Fruit fly (Drosophila melanogaster) whole organism, embryonic: ENCODE measurements around the gene CG46434.
A peak's percentile ranks its signal among the peaks of the same experiment; 100 is the strongest.

Experiments
- Aef1 ChIP-seq: fragments of 200-800 bp; sonication (Bioruptor generic); IDR thresholded peaks from 3 replicates; pipeline ENCODE4 v1.3.6; 2022; ENCODE audit warnings: missing biosample characterization, missing genetic modification characterization
- Bdp1 ChIP-seq: fragments of 200-800 bp; sonication (Bioruptor generic); optimal IDR thresholded peaks from 3 replicates; lab custom pipeline; 2016; ENCODE audit warnings: missing biosample characterization, missing genetic modification characterization
- CG10267 ChIP-seq: fragments of 200-800 bp; sonication (Bioruptor generic); optimal IDR thresholded peaks from 2 replicates; lab custom pipeline; 2018; ENCODE audit warnings: missing biosample characterization, mild to moderate bottlenecking, missing genetic modification characterization, moderate library complexity
- CG10543 ChIP-seq: fragments of 200-800 bp; sonication (Bioruptor generic); optimal IDR thresholded peaks from 3 replicates; lab custom pipeline; 2017; ENCODE audit warnings: missing biosample characterization, mild to moderate bottlenecking, missing genetic modification characterization, moderate library complexity
- CG11504 ChIP-seq: fragments of 200-800 bp; sonication (Bioruptor generic); optimal IDR thresholded peaks from 3 replicates; lab custom pipeline; 2019; ENCODE audit warnings: missing biosample characterization, mild to moderate bottlenecking, missing genetic modification characterization, moderate library complexity
- CG12219 ChIP-seq: fragments of 200-800 bp; sonication (Bioruptor generic); optimal IDR thresholded peaks from 3 replicates; lab custom pipeline; 2018; ENCODE audit warnings: missing biosample characterization, mild to moderate bottlenecking, missing genetic modification characterization
- CG12744 ChIP-seq: fragments of 200-800 bp; sonication (Bioruptor generic); optimal IDR thresholded peaks from 2 replicates; lab custom pipeline; 2016; ENCODE audit warnings: missing biosample characterization, missing genetic modification characterization
- CG12942 ChIP-seq: fragments of 200-800 bp; sonication (Bioruptor generic); optimal IDR thresholded peaks from 3 replicates; lab custom pipeline; 2016; ENCODE audit warnings: missing biosample characterization, missing genetic modification characterization
- CG14014 ChIP-seq: fragments of 200-800 bp; sonication (Bioruptor generic); IDR thresholded peaks from 2 replicates; pipeline ENCODE4 v1.3.6; 2022; ENCODE audit warnings: missing biosample characterization, missing genetic modification characterization
- CG14965 ChIP-seq: fragments of 200-800 bp; sonication (Bioruptor generic); optimal IDR thresholded peaks from 2 replicates; lab custom pipeline; 2016; ENCODE audit warnings: missing biosample characterization, missing genetic modification characterization, borderline replicate concordance
- CG1529 ChIP-seq: fragments of 200-800 bp; sonication (Bioruptor generic); optimal IDR thresholded peaks from 3 replicates; lab custom pipeline; 2018; ENCODE audit warnings: missing biosample characterization, missing genetic modification characterization
- CG15696 ChIP-seq: fragments of 200-800 bp; sonication (Bioruptor generic); optimal IDR thresholded peaks from 2 replicates; lab custom pipeline; 2019; ENCODE audit warnings: missing biosample characterization, mild to moderate bottlenecking, missing genetic modification characterization, moderate library complexity
- CG16813 ChIP-seq: fragments of 200-800 bp; sonication (Bioruptor generic); IDR thresholded peaks from 3 replicates; pipeline ENCODE4 v1.3.6; 2022; ENCODE audit warnings: missing biosample characterization, missing genetic modification characterization; ENCODE audit not compliant: partially characterized antibody
- CG17186 ChIP-seq: fragments of 200-800 bp; sonication (Bioruptor generic); optimal IDR thresholded peaks from 3 replicates; lab custom pipeline; 2017; ENCODE audit warnings: missing biosample characterization, missing genetic modification reagents, missing genetic modification characterization
- CG3838 ChIP-seq: fragments of 200-800 bp; sonication (Bioruptor generic); optimal IDR thresholded peaks from 3 replicates; lab custom pipeline; 2016; ENCODE audit warnings: missing biosample characterization, missing genetic modification characterization
- CG4282 ChIP-seq: fragments of 200-800 bp; sonication (Bioruptor generic); optimal IDR thresholded peaks from 2 replicates; lab custom pipeline; 2016; ENCODE audit warnings: missing biosample characterization, missing genetic modification characterization
- CG7556 ChIP-seq: fragments of 200-800 bp; sonication (Bioruptor generic); optimal IDR thresholded peaks from 2 replicates; lab custom pipeline; 2017; ENCODE audit warnings: missing biosample characterization, mild to moderate bottlenecking, missing genetic modification characterization
- CG9797 ChIP-seq: fragments of 200-800 bp; sonication (Bioruptor generic); optimal IDR thresholded peaks from 3 replicates; lab custom pipeline; 2018; ENCODE audit warnings: missing biosample characterization, mild to moderate bottlenecking, missing genetic modification characterization
- D19A ChIP-seq: fragments of 200-800 bp; optimal IDR thresholded peaks from 3 replicates; lab custom pipeline; 2019; ENCODE audit warnings: missing biosample characterization, mild to moderate bottlenecking, missing genetic modification characterization, moderate library complexity
- Eip74EF ChIP-seq, 2 experiments: fragments of 200-800 bp in 1 of 2; fragments of >200 bp in 1 of 2; sonication (Bioruptor generic) in 1 of 2; optimal IDR thresholded peaks; 2 replicates each; lab custom pipeline; 2017 to 2019; ENCODE audit warnings: missing biosample characterization in 2 of 2, missing genetic modification characterization in 2 of 2, mild to moderate bottlenecking in 1 of 2, moderate library complexity in 1 of 2
- Fer1 ChIP-seq: fragments of 200-800 bp; sonication (Bioruptor generic); optimal IDR thresholded peaks from 2 replicates; lab custom pipeline; 2017; ENCODE audit warnings: missing biosample characterization, mild to moderate bottlenecking, missing genetic modification characterization
- Hmx ChIP-seq: fragments of 200-800 bp; sonication (Bioruptor generic); optimal IDR thresholded peaks from 2 replicates; lab custom pipeline; 2016; ENCODE audit warnings: missing biosample characterization, missing genetic modification characterization
- Kr ChIP-seq: fragments of 200-800 bp; sonication (Bioruptor generic); optimal IDR thresholded peaks from 2 replicates; lab custom pipeline; 2017; ENCODE audit warnings: missing biosample characterization, mild to moderate bottlenecking, missing genetic modification characterization
- Meics ChIP-seq: fragments of 200-800 bp; sonication (Bioruptor generic); optimal IDR thresholded peaks from 2 replicates; lab custom pipeline; 2017; ENCODE audit warnings: missing biosample characterization, mild to moderate bottlenecking, missing genetic modification characterization
- Rfx ChIP-seq: fragments of 200-800 bp; sonication (Bioruptor generic); IDR thresholded peaks from 2 replicates; pipeline ENCODE4 v1.3.6; 2022; ENCODE audit warnings: missing biosample characterization, missing genetic modification characterization
- Side ChIP-seq: fragments of 200-800 bp; sonication (Bioruptor generic); optimal IDR thresholded peaks from 2 replicates; lab custom pipeline; 2016; ENCODE audit warnings: missing biosample characterization, missing genetic modification characterization
- Spps ChIP-seq: fragments of 200-800 bp; sonication (Bioruptor generic); optimal IDR thresholded peaks from 2 replicates; lab custom pipeline; 2018; ENCODE audit warnings: missing biosample characterization, mild to moderate bottlenecking, missing genetic modification characterization
- Usf ChIP-seq: fragments of 200-800 bp; sonication (Bioruptor generic); optimal IDR thresholded peaks from 2 replicates; lab custom pipeline; 2017; ENCODE audit warnings: missing genotype, missing biosample characterization, missing genetic modification characterization
- ash1 ChIP-seq: fragments of 200-800 bp; sonication (Bioruptor generic); optimal IDR thresholded peaks from 2 replicates; lab custom pipeline; 2018; ENCODE audit warnings: missing biosample characterization, mild to moderate bottlenecking, missing genetic modification characterization
- bsh ChIP-seq, 2 experiments: fragments of 200-800 bp; sonication (Bioruptor generic); optimal IDR thresholded peaks; 2 replicates each; lab custom pipeline; 2017 to 2018; ENCODE audit warnings: mild to moderate bottlenecking in 2 of 2, missing biosample characterization in 2 of 2, missing genetic modification characterization in 2 of 2, moderate library complexity in 1 of 2
- cad ChIP-seq: fragments of >200 bp; optimal IDR thresholded peaks from 2 replicates; lab custom pipeline; 2017; ENCODE audit warnings: missing biosample characterization, missing genetic modification characterization
- cas ChIP-seq: fragments of 200-800 bp; sonication (Bioruptor generic); IDR thresholded peaks from 2 replicates; pipeline ENCODE4 v1.3.6; 2022; ENCODE audit warnings: missing biosample characterization, missing genetic modification characterization
- chm ChIP-seq: fragments of 200-800 bp; sonication (Bioruptor generic); IDR thresholded peaks from 2 replicates; pipeline ENCODE4 v1.3.6; 2022; ENCODE audit warnings: missing biosample characterization, missing genetic modification characterization
- dmrt11E ChIP-seq: fragments of 200-800 bp; sonication (Bioruptor generic); optimal IDR thresholded peaks from 3 replicates; lab custom pipeline; 2018; ENCODE audit warnings: missing biosample characterization, mild to moderate bottlenecking, missing genetic modification characterization, moderate library complexity
- fd64A ChIP-seq: fragments of 200-800 bp; sonication (Bioruptor generic); optimal IDR thresholded peaks from 3 replicates; lab custom pipeline; 2018; ENCODE audit warnings: missing biosample characterization, mild to moderate bottlenecking, missing genetic modification characterization
- h ChIP-seq: fragments of >200 bp; optimal IDR thresholded peaks from 2 replicates; lab custom pipeline; 2017
- hth ChIP-seq: fragments of >200 bp; optimal IDR thresholded peaks from 2 replicates; lab custom pipeline; 2017; ENCODE audit warnings: inconsistent platforms
- inv ChIP-seq: fragments of 200-800 bp; sonication (Bioruptor generic); IDR thresholded peaks from 2 replicates; pipeline ENCODE4 v1.3.6; 2022; ENCODE audit warnings: missing biosample characterization, missing genetic modification characterization; ENCODE audit not compliant: partially characterized antibody
- kay ChIP-seq: fragments of 200-800 bp; sonication (Bioruptor generic); optimal IDR thresholded peaks from 2 replicates; lab custom pipeline; 2016; ENCODE audit warnings: missing biosample characterization, missing genetic modification characterization
- luna ChIP-seq: fragments of 200-800 bp; sonication (Bioruptor generic); optimal IDR thresholded peaks from 2 replicates; lab custom pipeline; 2016; ENCODE audit warnings: missing biosample characterization, missing genetic modification characterization
- maf-S ChIP-seq: fragments of 200-800 bp; sonication (Bioruptor generic); optimal IDR thresholded peaks from 2 replicates; lab custom pipeline; 2016; ENCODE audit warnings: missing biosample characterization, missing genetic modification characterization
- nau ChIP-seq: fragments of 200-800 bp; sonication (Bioruptor generic); optimal IDR thresholded peaks from 3 replicates; lab custom pipeline; 2017; ENCODE audit warnings: missing biosample characterization, mild to moderate bottlenecking, missing genetic modification characterization, missing genetic modification reagents
- pho ChIP-seq: fragments of 200-800 bp; sonication (Bioruptor generic); optimal IDR thresholded peaks from 2 replicates; lab custom pipeline; 2016; ENCODE audit warnings: missing biosample characterization, missing genetic modification characterization
- sc ChIP-seq, 3 experiments: fragments of >200 bp in 2 of 3; fragments of 200-800 bp in 1 of 3; sonication (Bioruptor generic) in 1 of 3; optimal IDR thresholded peaks; 2 replicates in 2 of 3; 3 replicates in 1 of 3; lab custom pipeline; 2017; ENCODE audit warnings: mild to moderate bottlenecking in 1 of 3, missing biosample characterization in 1 of 3, missing genetic modification characterization in 1 of 3, missing genetic modification reagents in 1 of 3
- slou ChIP-seq: fragments of 200-800 bp; sonication (Bioruptor generic); optimal IDR thresholded peaks from 3 replicates; lab custom pipeline; 2016; ENCODE audit warnings: missing biosample characterization, missing genetic modification characterization
- sob ChIP-seq: fragments of 200-800 bp; sonication (Bioruptor generic); IDR thresholded peaks from 2 replicates; pipeline ENCODE4 v1.3.6; 2022; ENCODE audit warnings: missing biosample characterization, missing genetic modification characterization
- ssp ChIP-seq: fragments of 200-800 bp; sonication (Bioruptor generic); IDR thresholded peaks from 2 replicates; pipeline ENCODE4 v1.3.6; 2022; ENCODE audit warnings: missing biosample characterization, missing genetic modification characterization
- tll ChIP-seq, 2 experiments: fragments of 200-800 bp in 1 of 2; fragments of >200 bp in 1 of 2; sonication (Bioruptor generic) in 1 of 2; optimal IDR thresholded peaks; 2 replicates each; lab custom pipeline; 2017 to 2019; ENCODE audit warnings: missing biosample characterization in 2 of 2, missing genetic modification characterization in 2 of 2, mild to moderate bottlenecking in 1 of 2, moderate library complexity in 1 of 2
- trh ChIP-seq: fragments of 200-800 bp; sonication (Bioruptor generic); optimal IDR thresholded peaks from 2 replicates; lab custom pipeline; 2016; ENCODE audit warnings: missing biosample characterization, missing genetic modification characterization
- unpg ChIP-seq: fragments of 200-800 bp; sonication (Bioruptor generic); optimal IDR thresholded peaks from 3 replicates; lab custom pipeline; 2018; ENCODE audit warnings: missing biosample characterization, mild to moderate bottlenecking, missing genetic modification characterization, moderate library complexity
- zf30C ChIP-seq: fragments of 200-800 bp; sonication (Bioruptor generic); optimal IDR thresholded peaks from 3 replicates; lab custom pipeline; 2018; ENCODE audit warnings: missing biosample characterization, mild to moderate bottlenecking, missing genetic modification characterization

Gene CG46434

DNA sequence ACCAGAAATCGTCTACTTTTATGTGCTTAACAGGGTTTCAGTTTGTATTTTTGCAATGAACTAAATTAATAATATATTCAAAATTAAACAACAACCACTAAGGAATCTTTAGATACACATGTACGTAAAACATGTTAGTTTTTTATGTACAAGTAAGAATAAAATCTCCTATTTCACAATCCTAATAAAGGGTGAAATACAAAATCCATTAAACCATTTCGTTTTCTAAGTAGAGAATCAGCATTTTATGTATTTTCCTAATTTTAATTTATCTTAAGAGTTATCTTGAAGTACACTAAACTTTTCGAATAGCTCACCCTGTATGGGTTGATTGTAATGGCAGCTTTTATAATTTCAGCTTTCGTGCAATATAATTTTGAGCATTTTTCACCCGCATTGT is 17.7 kb upstream of the CG46434 start (continued):
- TF ChIP-seq trh (GFP tag; lab: Kevin White, UChicago) (no peak), D19A (no peak), chm (GFP tag; lab: Robert Waterston, UW) (no peak), Rfx (GFP tag; lab: Robert Waterston, UW) (0 out of 2 replicates have a peak, but pooled peaks have one; percentile 24), slou (GFP tag; lab: Kevin White, UChicago) (no peak), ash1 (GFP tag; lab: Kevin White, UChicago) (no peak), Bdp1 (no peak), sob (GFP tag; lab: Robert Waterston, UW) (no peak), CG12744 (GFP tag; lab: Kevin White, UChicago) (no peak), dmrt11E (tag; lab: Kevin White, UChicago) (no peak), maf-S (GFP tag; lab: Kevin White, UChicago) (no peak), CG9797 (no peak), nau (GFP tag; lab: Kevin White, UChicago) (no peak), CG4282 (GFP tag; lab: Kevin White, UChicago) (no peak), CG14014 (no peak), hth (lab: Kevin White, UChicago) (no peak), Aef1 (GFP tag; lab: Robert Waterston, UW) (no peak), Meics (GFP tag; lab: Kevin White, UChicago) (peak; percentile 68), Fer1 (GFP tag; lab: Kevin White, UChicago) (no peak), sc (optimal IDR thresholded peaks at IDR 0.05; lab: Kevin White, UChicago) (no peak), sc (GFP tag; optimal IDR thresholded peaks at IDR 0.05; lab: Kevin White, UChicago) (no peak), CG10543 (GFP tag; lab: Kevin White, UChicago) (no peak), CG11504 (tag; lab: Kevin White, UChicago) (peak; percentile 60), CG16813 (GFP tag; lab: Robert Waterston, UW) (no peak), tll (GFP tag; optimal IDR thresholded peaks at IDR 0.05; lab: Kevin White, UChicago) (no peak), CG14965 (GFP tag; lab: Kevin White, UChicago) (no peak), Spps (tag; lab: Kevin White, UChicago) (no peak), pho (GFP tag; lab: Kevin White, UChicago) (peak; percentile 37), bsh (GFP tag; optimal IDR thresholded peaks at IDR 0.05; lab: Kevin White, UChicago) (no peak), Hmx (peak; percentile 51), CG12942 (GFP tag; lab: Kevin White, UChicago) (no peak), fd64A (GFP tag; lab: Kevin White, UChicago) (no peak), Usf (GFP tag; lab: Kevin White, UChicago) (peak; percentile 22), h (lab: Kevin White, UChicago) (no peak), cad (GFP tag; lab: Kevin White, UChicago) (no peak), Kr (GFP tag; lab: Kevin White, UChicago) (no peak), CG1529 (GFP tag; lab: Kevin White, UChicago) (no peak), CG12219 (GFP tag; lab: Kevin White, UChicago) (no peak), kay (GFP tag; lab: Kevin White, UChicago) (no peak), inv (no peak), cas (GFP tag; lab: Robert Waterston, UW) (no peak), ssp (no peak), CG17186 (GFP tag; lab: Kevin White, UChicago) (no peak), zf30C (GFP tag; lab: Kevin White, UChicago) (no peak), unpg (GFP tag; lab: Kevin White, UChicago) (peak; percentile 54), CG10267 (tag; lab: Kevin White, UChicago) (peak; percentile 0), CG15696 (tag; lab: Kevin White, UChicago) (no peak), luna (GFP tag; lab: Kevin White, UChicago) (no peak), Eip74EF (GFP tag; optimal IDR thresholded peaks at IDR 0.05; lab: Kevin White, UChicago) (no peak), Side (GFP tag; lab: Kevin White, UChicago) (no peak), CG3838 (GFP tag; lab: Kevin White, UChicago) (no peak), CG7556 (GFP tag; lab: Kevin White, UChicago) (peak; percentile 39)
